Worm (Caenorhabditis elegans) whole organism, late embryonic: ENCODE measurements around the gene C01G10.5.
A peak's percentile ranks its signal among the peaks of the same experiment; 100 is the strongest.

Experiments used
- C08G9.2 ChIP-seq: sonication (generic microtip); optimal IDR thresholded peaks from 2 replicates; lab custom pipeline; 2016; ENCODE audit warnings: mild to moderate bottlenecking, missing genetic modification characterization, moderate library complexity, missing compliant biosample characterization
- F13H6.1 ChIP-seq: sonication (generic microtip); optimal IDR thresholded peaks from 2 replicates; lab custom pipeline; 2016; ENCODE audit warnings: missing genetic modification characterization, missing compliant biosample characterization
- K09A11.1 ChIP-seq: sonication (generic microtip); optimal IDR thresholded peaks from 2 replicates; lab custom pipeline; 2017; ENCODE audit warnings: antibody characterized with exemption, mild to moderate bottlenecking, missing genetic modification characterization, missing compliant biosample characterization; ENCODE audit not compliant: insufficient read depth
- ahr-1 ChIP-seq: sonication (generic microtip); optimal IDR thresholded peaks from 2 replicates; lab custom pipeline; 2016; ENCODE audit warnings: missing genetic modification characterization, missing compliant biosample characterization
- ama-1 ChIP-seq: fragments of 150-350 bp; optimal IDR thresholded peaks from 2 replicates; lab custom pipeline; 2014
- ceh-14 ChIP-seq: sonication (generic microtip); optimal IDR thresholded peaks from 2 replicates; lab custom pipeline; 2016; ENCODE audit warnings: missing genotype, missing genetic modification characterization, missing compliant biosample characterization
- ceh-18 ChIP-seq: sonication (generic microtip); optimal IDR thresholded peaks from 2 replicates; lab custom pipeline; 2016; ENCODE audit warnings: missing genetic modification characterization, missing compliant biosample characterization
- ceh-2 ChIP-seq: sonication (generic microtip); optimal IDR thresholded peaks from 2 replicates; lab custom pipeline; 2016; ENCODE audit warnings: missing genotype, missing genetic modification characterization, missing compliant biosample characterization
- ceh-22 ChIP-seq: sonication (generic microtip); optimal IDR thresholded peaks from 2 replicates; lab custom pipeline; 2017; ENCODE audit warnings: missing biosample characterization, missing genetic modification characterization
- ceh-31 ChIP-seq: sonication (generic microtip); optimal IDR thresholded peaks from 2 replicates; lab custom pipeline; 2016; ENCODE audit warnings: missing genetic modification characterization, missing compliant biosample characterization
- ceh-34 ChIP-seq: sonication (generic microtip); optimal IDR thresholded peaks from 2 replicates; lab custom pipeline; 2016; ENCODE audit warnings: mild to moderate bottlenecking, missing genetic modification characterization, missing compliant biosample characterization
- ceh-48 ChIP-seq: sonication (generic microtip); optimal IDR thresholded peaks from 2 replicates; lab custom pipeline; 2016; ENCODE audit warnings: missing genetic modification characterization, inconsistent platforms, missing compliant biosample characterization
- ceh-6 ChIP-seq: fragments of 200-800 bp; sonication (Bioruptor generic); optimal IDR thresholded peaks from 2 replicates; lab custom pipeline; 2018; ENCODE audit warnings: mild to moderate bottlenecking, missing genetic modification characterization, missing compliant biosample characterization
- dve-1 ChIP-seq: sonication (generic microtip); optimal IDR thresholded peaks from 2 replicates; lab custom pipeline; 2017; ENCODE audit warnings: antibody characterized with exemption, mild to moderate bottlenecking, missing genetic modification characterization, missing compliant biosample characterization
- elt-2 ChIP-seq: sonication (generic microtip); optimal IDR thresholded peaks from 2 replicates; lab custom pipeline; 2016; ENCODE audit warnings: missing genetic modification reagents, missing genetic modification characterization, missing compliant biosample characterization
- ets-4 ChIP-seq: sonication (generic microtip); optimal IDR thresholded peaks from 2 replicates; lab custom pipeline; 2016; ENCODE audit warnings: missing genetic modification characterization, missing compliant biosample characterization
- fax-1 ChIP-seq: sonication (generic microtip); optimal IDR thresholded peaks from 2 replicates; lab custom pipeline; 2016; ENCODE audit warnings: missing genotype, missing genetic modification characterization, missing compliant biosample characterization
- fkh-10 ChIP-seq: fragments of 150-350 bp; optimal IDR thresholded peaks from 2 replicates; lab custom pipeline; 2014; ENCODE audit warnings: missing biosample characterization, missing genetic modification reagents, missing genetic modification characterization
- hlh-13 ChIP-seq: fragments of 200-800 bp; sonication (Bioruptor generic); optimal IDR thresholded peaks from 2 replicates; lab custom pipeline; 2018; ENCODE audit warnings: mild to moderate bottlenecking, missing genetic modification characterization, missing compliant biosample characterization
- hlh-6 ChIP-seq: sonication (generic microtip); optimal IDR thresholded peaks from 2 replicates; lab custom pipeline; 2016; ENCODE audit warnings: missing genotype, missing genetic modification characterization, missing compliant biosample characterization
- lim-6 ChIP-seq: sonication (generic microtip); optimal IDR thresholded peaks from 2 replicates; lab custom pipeline; 2016; ENCODE audit warnings: missing genetic modification characterization, missing compliant biosample characterization
- madf-2 ChIP-seq: sonication (generic microtip); optimal IDR thresholded peaks from 2 replicates; lab custom pipeline; 2017; ENCODE audit warnings: missing genetic modification characterization, missing compliant biosample characterization
- nfya-1 ChIP-seq: sonication (generic microtip); optimal IDR thresholded peaks from 2 replicates; lab custom pipeline; 2017; ENCODE audit warnings: missing genetic modification characterization, mild to moderate bottlenecking, missing compliant biosample characterization, antibody characterized with exemption, moderate library complexity
- odd-2 ChIP-seq: sonication (generic microtip); optimal IDR thresholded peaks from 2 replicates; lab custom pipeline; 2017; ENCODE audit warnings: antibody characterized with exemption, mild to moderate bottlenecking, missing genetic modification characterization, missing compliant biosample characterization
- pat-9 ChIP-seq: fragments of 200-800 bp; sonication (Bioruptor generic); optimal IDR thresholded peaks from 2 replicates; lab custom pipeline; 2018; ENCODE audit warnings: mild to moderate bottlenecking, missing genetic modification characterization, moderate library complexity, missing compliant biosample characterization
- pax-1 ChIP-seq: fragments of 150-350 bp; optimal IDR thresholded peaks from 2 replicates; lab custom pipeline; 2014; ENCODE audit warnings: missing biosample characterization, missing genetic modification characterization
- pqm-1 ChIP-seq: sonication (generic microtip); optimal IDR thresholded peaks from 2 replicates; lab custom pipeline; 2016; ENCODE audit warnings: missing genetic modification characterization, missing compliant biosample characterization
- rnt-1 ChIP-seq: sonication (generic microtip); optimal IDR thresholded peaks from 2 replicates; lab custom pipeline; 2016; ENCODE audit warnings: missing genetic modification characterization, missing compliant biosample characterization
- tbx-2 ChIP-seq: sonication (generic microtip); optimal IDR thresholded peaks from 2 replicates; lab custom pipeline; 2016; ENCODE audit warnings: missing genetic modification characterization, missing compliant biosample characterization
- tbx-7 ChIP-seq: sonication (generic microtip); optimal IDR thresholded peaks from 2 replicates; lab custom pipeline; 2016; ENCODE audit warnings: missing genotype, missing genetic modification characterization, missing compliant biosample characterization
- ttx-3 ChIP-seq: sonication (generic microtip); optimal IDR thresholded peaks from 2 replicates; lab custom pipeline; 2016; ENCODE audit warnings: missing genetic modification reagents, missing genetic modification characterization, missing compliant biosample characterization
- unc-3 ChIP-seq, 2 experiments: fragments of 200-800 bp in 1 of 2; sonication (Bioruptor generic) in 1 of 2; sonication (generic microtip) in 1 of 2; conservative IDR thresholded peaks in 1 of 2; optimal IDR thresholded peaks in 1 of 2; 2 replicates each; pipeline versions ENCODE4 v1.3.6 to Lab custom; 2016 to 2022; ENCODE audit warnings: missing compliant biosample characterization in 2 of 2, missing genetic modification characterization in 2 of 2, missing genetic modification reagents in 1 of 2
- unc-42 ChIP-seq: sonication (generic microtip); optimal IDR thresholded peaks from 2 replicates; lab custom pipeline; 2016; ENCODE audit warnings: missing genotype, missing genetic modification characterization, missing compliant biosample characterization
- unc-55 ChIP-seq: sonication (generic microtip); optimal IDR thresholded peaks from 2 replicates; lab custom pipeline; 2017; ENCODE audit warnings: missing biosample characterization, missing genetic modification reagents, missing genetic modification characterization
- zip-5 ChIP-seq: sonication (generic microtip); optimal IDR thresholded peaks from 2 replicates; lab custom pipeline; 2016; ENCODE audit warnings: missing genetic modification characterization, missing compliant biosample characterization

C01G10.5 gene

DNA sequence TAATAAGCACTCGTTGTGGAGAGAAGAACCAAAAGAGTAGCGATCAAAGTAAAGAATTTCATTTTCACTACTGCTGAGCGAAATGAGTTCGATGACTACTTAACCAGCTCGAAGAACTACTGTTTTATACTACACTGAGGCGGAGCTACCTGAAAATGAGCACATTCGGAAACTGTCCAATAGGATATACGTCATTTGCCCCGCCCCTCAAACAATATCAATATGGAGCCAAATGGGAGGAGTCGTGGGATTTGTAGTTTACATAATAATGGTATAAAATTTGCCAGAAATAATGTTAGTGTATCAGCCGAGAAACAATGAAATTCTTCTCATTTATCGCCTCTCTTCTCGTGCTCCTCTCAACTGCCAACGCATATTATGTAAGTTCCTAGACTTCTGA is at the start of gene C01G10.5, which contains the start of gene C01G10.4:
Gene C01G10.5, minus strand, starts transcription at position 101 of the 400 bp plus-strand sequence.
Gene C01G10.4, plus strand, starts transcription at position 303 of the 400 bp plus-strand sequence.
- TF ChIP-seq ceh-2 (tag; lab: Kevin White, UChicago) (no peak), tbx-7 (no peak), pat-9 (tag; lab: Kevin White, UChicago) (no peak), fax-1 (no peak), ceh-48 (tag; lab: Kevin White, UChicago) (no peak), pqm-1 (tag; lab: Kevin White, UChicago) (no peak), unc-3 (GFP tag; conservative IDR thresholded peaks at IDR 0.05; lab: Robert Waterston, UW) (no peak), unc-3 (tag; optimal IDR thresholded peaks at IDR 0.05; lab: Kevin White, UChicago) (no peak), fkh-10 (GFP tag; lab: Kevin White, UChicago) (no peak), K09A11.1 (no peak), hlh-6 (tag; lab: Kevin White, UChicago) (no peak), madf-2 (tag; lab: Kevin White, UChicago) (no peak), ama-1 (lab: Kevin White, UChicago) (no peak), elt-2 (tag; lab: Kevin White, UChicago) (no peak)

DNA sequence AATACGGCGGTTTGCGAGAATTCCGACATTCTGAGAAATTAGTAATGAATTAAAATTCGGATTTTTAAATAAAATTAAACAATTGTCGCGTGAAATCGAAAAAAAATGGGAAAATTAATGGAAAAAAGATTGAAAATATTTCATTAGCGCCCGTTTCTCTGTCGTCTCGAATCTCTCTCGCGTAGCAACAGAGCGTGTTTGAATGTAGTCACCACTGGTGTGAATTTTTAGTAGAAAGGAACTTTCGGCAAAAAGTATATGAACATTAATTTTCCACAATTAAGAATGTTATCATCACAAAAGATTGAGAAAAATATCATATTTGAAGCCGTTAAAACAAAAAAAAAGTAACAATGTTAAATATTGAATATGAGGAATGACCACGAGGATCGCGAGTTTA is 47.4 kb upstream of the C01G10.5 start, which contains the start of gene aipl-1:
Gene aipl-1, minus strand, starts transcription at position 30 of the 400 bp plus-strand sequence.
- TF ChIP-seq ceh-31 (tag; lab: Kevin White, UChicago) (peak; percentile 91), ahr-1 (peak; percentile 38), ceh-22 (tag; lab: Kevin White, UChicago) (no peak), unc-42 (peak; percentile 88), F13H6.1 (tag; lab: Kevin White, UChicago) (no peak), pqm-1 (tag; lab: Kevin White, UChicago) (peak; percentile 41), nfya-1 (tag; lab: Kevin White, UChicago) (peak; percentile 35), odd-2 (no peak), hlh-13 (GFP tag; lab: Kevin White, UChicago) (no peak), unc-3 (GFP tag; conservative IDR thresholded peaks at IDR 0.05; lab: Robert Waterston, UW) (no peak), unc-3 (tag; optimal IDR thresholded peaks at IDR 0.05; lab: Kevin White, UChicago) (peak; percentile 19), ceh-14 (peak; percentile 63), C08G9.2 (tag; lab: Kevin White, UChicago) (peak; percentile 53), zip-5 (tag; lab: Kevin White, UChicago) (peak; percentile 11), ceh-2 (tag; lab: Kevin White, UChicago) (peak; percentile 62), unc-55 (GFP tag; lab: Kevin White, UChicago) (peak; percentile 7), ceh-34 (tag; lab: Kevin White, UChicago) (peak; percentile 10), fax-1 (peak; percentile 36), rnt-1 (tag; lab: Kevin White, UChicago) (peak; percentile 47), lim-6 (tag; lab: Kevin White, UChicago) (peak; percentile 8), fkh-10 (GFP tag; lab: Kevin White, UChicago) (no peak), elt-2 (tag; lab: Kevin White, UChicago) (peak; percentile 20), tbx-2 (peak; percentile 78), ets-4 (tag; lab: Kevin White, UChicago) (peak; percentile 24)
- TF ChIP-seq, all 69 proteins: peak for 18

DNA sequence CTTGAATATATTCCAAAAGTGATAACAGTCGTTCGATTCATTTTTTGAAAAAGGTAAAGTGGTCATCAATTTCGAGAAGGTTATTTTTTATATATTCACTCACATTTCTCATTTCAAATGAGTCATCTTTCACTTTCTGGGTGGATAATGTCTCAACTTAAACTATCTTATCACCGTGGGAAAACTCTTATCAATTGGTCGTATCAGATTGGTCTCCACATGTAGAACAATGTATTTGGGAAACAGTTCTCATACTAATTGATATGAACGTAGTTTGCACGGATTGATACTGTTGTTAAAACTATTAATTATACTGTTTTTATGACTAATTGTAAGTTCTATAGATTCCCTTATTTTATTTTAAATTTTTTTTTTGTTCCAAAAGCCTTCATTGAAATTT is 44.5 kb upstream of the C01G10.5 start:
- no peak for TF ChIP-seq ceh-2 (tag; lab: Kevin White, UChicago)
- no peak for TF ChIP-seq hlh-6 (tag; lab: Kevin White, UChicago)
- peak; percentile 92 for TF ChIP-seq elt-2 (tag; lab: Kevin White, UChicago)
- TF ChIP-seq pax-1 (tag; lab: Kevin White, UChicago), result no peak

DNA sequence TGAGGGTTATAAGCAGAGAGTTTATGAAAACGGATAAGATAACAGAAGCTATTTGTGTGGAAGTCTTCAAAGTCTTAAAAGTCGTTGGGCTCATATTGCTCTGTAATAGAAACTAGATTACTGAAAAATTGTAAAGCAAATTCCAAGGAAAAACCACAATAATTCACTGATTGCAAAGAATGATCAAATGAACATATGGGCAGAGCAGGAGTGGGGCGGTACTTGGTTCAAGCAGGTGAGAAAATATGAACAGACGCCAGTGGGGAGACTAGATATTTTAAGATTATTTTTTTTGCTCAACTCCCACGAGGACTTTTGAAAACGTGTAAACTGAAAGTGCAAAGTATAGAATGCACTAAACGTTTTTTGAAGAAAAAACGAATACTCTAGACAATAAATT is 43.1 kb upstream of the C01G10.5 start, which contains the start of gene str-171:
Gene str-171, minus strand, starts transcription at position 101 of the 400 bp plus-strand sequence.
- TF ChIP-seq ttx-3 (tag; lab: Kevin White, UChicago) (no peak), ceh-18 (tag; lab: Kevin White, UChicago) (no peak), ceh-31 (tag; lab: Kevin White, UChicago) (no peak), ceh-6 (GFP tag; lab: Kevin White, UChicago) (no peak), lim-6 (tag; lab: Kevin White, UChicago) (no peak), dve-1 (tag; lab: Kevin White, UChicago) (no peak)
